Worm (Caenorhabditis elegans) whole organism, L2 larva: ENCODE measurements around the gene srbc-57.

ENCODE experiments used
- crh-2 ChIP-seq: sonication (generic microtip); optimal IDR thresholded peaks from 2 replicates; lab custom pipeline; 2017; ENCODE audit warnings: missing biosample characterization, missing genetic modification characterization
- dmd-4 ChIP-seq: sonication (generic microtip); optimal IDR thresholded peaks from 2 replicates; lab custom pipeline; 2017; ENCODE audit warnings: missing biosample characterization, missing genetic modification characterization
- nhr-23 ChIP-seq: fragments of 150-350 bp; optimal IDR thresholded peaks from 2 replicates; lab custom pipeline; 2014; ENCODE audit warnings: missing biosample characterization, missing genetic modification reagents, missing genetic modification characterization

DNA sequence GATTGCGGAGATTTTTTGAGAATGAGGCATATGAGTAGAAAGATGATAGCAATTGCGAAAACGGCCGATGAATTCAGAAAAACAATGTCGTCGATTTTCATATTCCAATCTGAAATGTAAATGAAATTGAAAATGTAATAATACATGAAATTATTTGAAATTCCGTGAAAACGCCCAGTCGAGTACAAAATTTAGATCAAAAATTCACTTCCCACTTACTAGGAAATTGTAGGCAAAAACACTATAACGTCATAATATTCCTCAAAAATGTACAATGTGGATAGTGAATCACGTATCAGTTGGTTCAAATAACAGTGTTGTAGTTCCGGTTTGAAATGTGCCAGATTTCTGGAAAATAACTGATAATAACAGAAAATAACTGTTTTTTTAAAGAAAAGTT lies 32.9 kb upstream of the srbc-57 start, which contains the start of gene str-256:
- TF ChIP-seq crh-2 (tag; lab: Kevin White, UChicago) = no peak
- no peak for TF ChIP-seq nhr-23 (tag; lab: Kevin White, UChicago)
- no peak for TF ChIP-seq dmd-4 (tag; lab: Kevin White, UChicago)
